Worm (Caenorhabditis elegans): ENCODE data around the gene chil-22.

Gene chil-22

ce11 chrII:9497309-9497708, 31.3 kb upstream of the chil-22 start (continued):
- TF ChIP-seq tbx-2 (tag; optimal IDR thresholded peaks at IDR 0.05) (peak; percentile 17), unc-130 (tag; optimal IDR thresholded peaks at IDR 0.05) (no peak), snu-23 (GFP tag; optimal IDR thresholded peaks at IDR 0.05) (peak; percentile 2), ztf-4 (tag; optimal IDR thresholded peaks at IDR 0.05) (no peak), mep-1 (tag; optimal IDR thresholded peaks at IDR 0.05) (no peak), elt-3 (tag; optimal IDR thresholded peaks at IDR 0.05) (no peak), lin-14 (GFP tag; optimal IDR thresholded peaks at IDR 0.05) (peak; percentile 79), efl-1 (optimal IDR thresholded peaks at IDR 0.05) (no peak), efl-1 (GFP tag; optimal IDR thresholded peaks at IDR 0.05 in 1 of 2) (peak in 1 of 2 experiments; percentile 16), unc-86 (tag; optimal IDR thresholded peaks at IDR 0.05) (no peak), zag-1 (tag; optimal IDR thresholded peaks at IDR 0.05) (peak; percentile 16), sox-4 (tag; optimal IDR thresholded peaks at IDR 0.05) (no peak)

ce11 chrII:9493242-9494058, 27.5 kb upstream of the chil-22 start:
- TF ChIP-seq mep-1 (tag; optimal IDR thresholded peaks at IDR 0.05) (peak; percentile 36), nhr-71 (tag; optimal IDR thresholded peaks at IDR 0.05) (peak; percentile 77), lsy-2 (tag; optimal IDR thresholded peaks at IDR 0.05) (peak in 1 of 2 experiments; percentile 58), nhr-90 (tag; optimal IDR thresholded peaks at IDR 0.05; ENCODE audit: poor library complexity) (peak; percentile 54), hlh-17 (GFP tag; optimal IDR thresholded peaks at IDR 0.05; ENCODE audit: borderline replicate concordance) (no peak), nhr-47 (tag; optimal IDR thresholded peaks at IDR 0.05) (peak; percentile 24), zag-1 (tag; optimal IDR thresholded peaks at IDR 0.05) (no peak), nhr-85 (tag) (peak; percentile 96), snu-23 (GFP tag; optimal IDR thresholded peaks at IDR 0.05) (peak; percentile 63), nhr-20 (tag; optimal IDR thresholded peaks at IDR 0.05) (peak; percentile 64), nhr-19 (GFP tag; conservative IDR thresholded peaks at IDR 0.05) (peak; percentile 34; the same call in 1 of the 2 replicates), lin-35 (GFP tag; optimal IDR thresholded peaks at IDR 0.05) (peak in 1 of 2 experiments; percentile 7), fkh-4 (tag; optimal IDR thresholded peaks at IDR 0.05; ENCODE audit: borderline replicate concordance) (no peak), lin-14 (GFP tag; optimal IDR thresholded peaks at IDR 0.05) (peak; percentile 58), blmp-1 (tag; optimal IDR thresholded peaks at IDR 0.05) (peak; percentile 38), grh-1 (GFP tag; IDR thresholded peaks at IDR 0.05) (peak; percentile 36; the same call in 1 of the 2 replicates), elt-3 (tag; optimal IDR thresholded peaks at IDR 0.05) (peak in 2 of 6 experiments; percentile 1 to 45), snpc-4 (tag; optimal IDR thresholded peaks at IDR 0.05) (no peak)

ce11 chrII:9491045-9491444, 25.1 kb upstream of the chil-22 start:
- TF ChIP-seq zip-4 (GFP tag; optimal IDR thresholded peaks at IDR 0.05) = no peak
- TF ChIP-seq fkh-10 (GFP tag; optimal IDR thresholded peaks at IDR 0.05) = no peak
- no peak for TF ChIP-seq Y116A8C.19 (tag; optimal IDR thresholded peaks at IDR 0.05; ENCODE audit: borderline replicate concordance)
- no peak for TF ChIP-seq egl-27 (tag; optimal IDR thresholded peaks at IDR 0.05)
- TF ChIP-seq lin-35 (GFP tag; optimal IDR thresholded peaks at IDR 0.05) = no peak
- TF ChIP-seq xbp-1 (tag; optimal IDR thresholded peaks at IDR 0.05) = no peak
- no peak for TF ChIP-seq skn-1 (tag; optimal IDR thresholded peaks at IDR 0.05)
- TF ChIP-seq nhr-19 (GFP tag; conservative IDR thresholded peaks at IDR 0.05) = no peak

- peak; percentile 54 for TF ChIP-seq nhr-71 (tag; optimal IDR thresholded peaks at IDR 0.05)
- TF ChIP-seq nhr-85 (tag) = peak; percentile 84
- no peak for TF ChIP-seq nhr-12 (tag; optimal IDR thresholded peaks at IDR 0.05)
- TF ChIP-seq irx-1 (tag; optimal IDR thresholded peaks at IDR 0.05) = no peak
- TF ChIP-seq nhr-20 (tag; optimal IDR thresholded peaks at IDR 0.05) = peak; percentile 61
- TF ChIP-seq nhr-19 (GFP tag; conservative IDR thresholded peaks at IDR 0.05) = peak; percentile 21; the same call in 1 of the 2 replicates
- TF ChIP-seq lin-39 (tag; optimal IDR thresholded peaks at IDR 0.05) = no peak
- peak; percentile 39 for TF ChIP-seq lin-14 (GFP tag; optimal IDR thresholded peaks at IDR 0.05)
- TF ChIP-seq lsy-2 (tag; optimal IDR thresholded peaks at IDR 0.05) = peak in 1 of 2 experiments; percentile 24
Observed at ce11 chrII:9490589-9490988, 24.6 kb upstream of the chil-22 start.

Measured in whole organism, L1 larva.